Fruit fly (Drosophila melanogaster): ENCODE measurements around the gene mid.
A peak's percentile ranks its signal among the peaks of the same experiment; 100 is the strongest.

Gene mid

dm6 chr2L:5460907-5461723 lies at the start of gene mid (continued):
- TF ChIP-seq bsh (GFP tag; optimal IDR thresholded peaks at IDR 0.05) (peak in 1 of 2 experiments; percentile 2), cg (GFP tag; optimal IDR thresholded peaks at IDR 0.05) (peak; percentile 34), nerfin-2 (GFP tag; IDR thresholded peaks at IDR 0.05; ENCODE audit: partially characterized antibody) (peak; percentile 50; the same call in 1 of the 2 replicates), run (tag; optimal IDR thresholded peaks at IDR 0.05) (peak; percentile 69), CG7987 (GFP tag; optimal IDR thresholded peaks at IDR 0.05) (no peak), ewg (GFP tag; optimal IDR thresholded peaks at IDR 0.05) (peak; percentile 82), sens (GFP tag) (peak; percentile 80), eve (GFP tag; optimal IDR thresholded peaks at IDR 0.05) (peak in 1 of 2 experiments; percentile 40), esg (GFP tag; conservative IDR thresholded peaks at IDR 0.05) (no peak), tna (GFP tag; IDR thresholded peaks at IDR 0.05; ENCODE audit: partially characterized antibody) (peak; percentile 66), dati (GFP tag; IDR thresholded peaks at IDR 0.05) (no peak), zen2 (GFP tag; IDR thresholded peaks at IDR 0.05; ENCODE audit: partially characterized antibody) (peak; percentile 40; the same call in 1 of the 3 replicates), CG11504 (tag; optimal IDR thresholded peaks at IDR 0.05) (peak; percentile 55), HmgD (GFP tag; optimal IDR thresholded peaks at IDR 0.05) (peak; percentile 87), ash1 (GFP tag; optimal IDR thresholded peaks at IDR 0.05) (no peak), bbx (GFP tag; IDR thresholded peaks at IDR 0.05; ENCODE audit: partially characterized antibody) (peak; percentile 41; the same call in 1 of the 2 replicates), rib (GFP tag; IDR thresholded peaks at IDR 0.05) (peak; percentile 38; the same call in 1 of the 2 replicates), phol (tag; optimal IDR thresholded peaks at IDR 0.05) (peak; percentile 92), CG10979 (tag; optimal IDR thresholded peaks at IDR 0.05) (no peak), chn (GFP tag; optimal IDR thresholded peaks at IDR 0.05) (no peak), Abd-B (GFP tag; optimal IDR thresholded peaks at IDR 0.05) (peak; percentile 54), pfk (GFP tag; optimal IDR thresholded peaks at IDR 0.05) (peak; percentile 93), klu (GFP tag; IDR thresholded peaks at IDR 0.05) (peak; percentile 74), Ada2b (GFP tag; IDR thresholded peaks at IDR 0.05) (no peak), Nf-YB (GFP tag; optimal IDR thresholded peaks at IDR 0.05) (peak; percentile 97), Usf (GFP tag; optimal IDR thresholded peaks at IDR 0.05) (no peak), CG34224 (GFP tag; IDR thresholded peaks at IDR 0.05; ENCODE audit: partially characterized antibody) (peak; percentile 26; the same call in 1 of the 3 replicates), Nf-YC (tag; optimal IDR thresholded peaks at IDR 0.05) (peak; percentile 97), hth (optimal IDR thresholded peaks at IDR 0.05) (peak; percentile 87), hbn (GFP tag; IDR thresholded peaks at IDR 0.05; ENCODE audit: partially characterized antibody) (0 out of 2 replicates have a peak, but pooled peaks have one; percentile 32), Nf-YA (GFP tag; IDR thresholded peaks at IDR 0.05) (peak; percentile 79), Mes4 (GFP tag; optimal IDR thresholded peaks at IDR 0.05) (no peak), CG18011 (GFP tag; optimal IDR thresholded peaks at IDR 0.05) (no peak), chinmo (GFP tag; IDR thresholded peaks at IDR 0.05; ENCODE audit: partially characterized antibody) (0 out of 4 replicates have a peak, but pooled peaks have one; percentile 74), CG6175 (GFP tag; IDR thresholded peaks at IDR 0.05) (no peak), CG6791 (GFP tag; IDR thresholded peaks at IDR 0.05; ENCODE audit: partially characterized antibody) (no peak; the same call in 2 of the 3 replicates), CG11723 (GFP tag; optimal IDR thresholded peaks at IDR 0.05) (no peak), Antp (GFP tag; optimal IDR thresholded peaks at IDR 0.05) (peak; percentile 26), CG6813 (GFP tag; optimal IDR thresholded peaks at IDR 0.05) (no peak), CG4360 (GFP tag; IDR thresholded peaks at IDR 0.05) (peak; percentile 73), CG9876 (GFP tag; optimal IDR thresholded peaks at IDR 0.05) (no peak), psq (GFP tag; optimal IDR thresholded peaks at IDR 0.05) (peak; percentile 42), seq (GFP tag; IDR thresholded peaks at IDR 0.05) (peak; percentile 79), chif (GFP tag; optimal IDR thresholded peaks at IDR 0.05) (peak in 1 of 2 experiments; percentile 25), CG32772 (GFP tag; IDR thresholded peaks at IDR 0.05) (peak; percentile 63), knrl (GFP tag; IDR thresholded peaks at IDR 0.05; ENCODE audit: partially characterized antibody) (peak; percentile 57; the same call in 2 of the 3 replicates), Deaf1 (tag; optimal IDR thresholded peaks at IDR 0.05) (peak; percentile 77)

All from whole organism, embryonic.